Worm (Caenorhabditis elegans) whole organism, mixed stage, embryonic: Measurements from ENCODE around the gene F38H4.4.
A peak's percentile ranks its signal among the peaks of the same experiment; 100 is the strongest.

Experiments
- ceh-43 ChIP-seq: fragments of 200-800 bp; sonication (Bioruptor generic); optimal IDR thresholded peaks from 2 replicates; lab custom pipeline; 2018; ENCODE audit warnings: mild to moderate bottlenecking, missing genetic modification characterization, moderate library complexity, missing compliant biosample characterization
- ham-2 ChIP-seq: fragments of 200-800 bp; sonication (Bioruptor generic); optimal IDR thresholded peaks from 2 replicates; lab custom pipeline; 2018; ENCODE audit warnings: mild to moderate bottlenecking, missing genetic modification characterization, missing compliant biosample characterization
- nhr-237 ChIP-seq: fragments of 150-350 bp; optimal IDR thresholded peaks from 2 replicates; lab custom pipeline; 2014; ENCODE audit warnings: missing biosample characterization, missing genetic modification characterization
- unc-120 ChIP-seq: sonication (generic microtip); optimal IDR thresholded peaks from 2 replicates; lab custom pipeline; 2017; ENCODE audit warnings: missing genetic modification characterization, missing compliant biosample characterization; ENCODE audit not compliant: poor library complexity, severe bottlenecking

F38H4.4 gene

DNA sequence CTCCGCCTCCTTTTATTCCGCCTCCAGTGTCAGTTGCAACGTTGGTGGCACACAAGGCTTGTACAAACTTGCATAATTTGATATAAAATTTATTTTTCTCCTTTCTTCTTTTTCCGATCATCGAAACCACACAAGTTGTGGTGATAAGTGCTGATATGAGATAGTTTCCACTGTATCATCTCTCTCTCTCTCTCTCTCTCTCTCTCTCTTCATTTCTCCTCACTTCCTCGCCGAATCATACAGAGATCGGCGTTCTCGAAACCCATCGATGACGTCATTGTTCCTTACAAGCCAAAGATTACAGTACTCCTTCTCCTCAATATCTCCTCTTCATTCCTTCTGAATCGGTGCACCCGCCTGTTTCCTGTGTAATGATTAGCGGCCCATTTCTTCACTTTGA, 51.3 kb downstream of the F38H4.4 start, which contains the start of gene nhr-43:
TSS of gene nhr-43 (plus strand) at position 233 of the 400 bp plus-strand sequence.
- TF ChIP-seq nhr-237 (tag; lab: Kevin White, UChicago) (no peak), ceh-43 (no peak), unc-120 (tag; lab: Kevin White, UChicago) (no peak), ham-2 (peak; percentile 12)
